Worm (Caenorhabditis elegans) whole organism, late embryonic: ENCODE data around the gene Y110A2AL.5.

Experiments used
- ceh-18 ChIP-seq: sonication (generic microtip); optimal IDR thresholded peaks from 2 replicates; lab custom pipeline; 2016; ENCODE audit warnings: missing genetic modification characterization, missing compliant biosample characterization
- ceh-22 ChIP-seq: sonication (generic microtip); optimal IDR thresholded peaks from 2 replicates; lab custom pipeline; 2017; ENCODE audit warnings: missing biosample characterization, missing genetic modification characterization
- tbx-2 ChIP-seq: sonication (generic microtip); optimal IDR thresholded peaks from 2 replicates; lab custom pipeline; 2016; ENCODE audit warnings: missing genetic modification characterization, missing compliant biosample characterization
- ttx-3 ChIP-seq: sonication (generic microtip); optimal IDR thresholded peaks from 2 replicates; lab custom pipeline; 2016; ENCODE audit warnings: missing genetic modification reagents, missing genetic modification characterization, missing compliant biosample characterization
- unc-86 ChIP-seq: sonication (generic microtip); optimal IDR thresholded peaks from 2 replicates; lab custom pipeline; 2016; ENCODE audit warnings: missing genetic modification characterization, missing compliant biosample characterization

DNA sequence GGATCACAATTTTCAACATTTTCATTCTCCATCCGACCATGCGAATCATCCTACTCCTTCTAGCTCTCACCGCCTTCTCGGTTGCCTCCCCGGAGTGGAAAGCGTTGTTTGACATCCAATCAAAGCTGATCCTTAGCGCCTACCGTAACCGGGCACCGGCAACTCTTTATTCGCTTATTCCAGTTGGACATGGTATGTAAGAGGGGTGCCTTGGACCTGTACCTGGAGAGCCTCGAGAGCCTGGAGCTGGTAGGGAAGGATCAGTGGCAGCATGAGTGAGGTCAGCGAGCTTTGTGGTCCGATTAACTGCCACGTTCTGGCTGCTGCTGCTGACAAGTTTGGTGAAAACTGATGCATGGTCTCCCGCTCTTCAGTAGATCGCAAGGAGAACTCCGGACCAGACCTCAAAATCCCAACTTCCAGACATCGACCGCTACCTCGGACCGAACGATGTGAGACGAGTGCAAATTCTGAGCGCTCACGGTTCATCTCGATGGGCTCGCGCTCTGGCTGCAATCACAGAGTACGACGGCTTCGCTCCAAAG is 36.4 kb upstream of the Y110A2AL.5 start, which contains the start of gene K12H6.8:
- no peak for TF ChIP-seq ceh-18
- no peak for TF ChIP-seq ttx-3 (tag; lab: Kevin White, UChicago)
- TF ChIP-seq tbx-2, result no peak
- TF ChIP-seq ceh-22 (tag; lab: Kevin White, UChicago), result no peak
- TF ChIP-seq unc-86 (tag; lab: Kevin White, UChicago), result no peak
